Fruit fly (Drosophila melanogaster): ENCODE results near the gene CG43993.

DNA sequence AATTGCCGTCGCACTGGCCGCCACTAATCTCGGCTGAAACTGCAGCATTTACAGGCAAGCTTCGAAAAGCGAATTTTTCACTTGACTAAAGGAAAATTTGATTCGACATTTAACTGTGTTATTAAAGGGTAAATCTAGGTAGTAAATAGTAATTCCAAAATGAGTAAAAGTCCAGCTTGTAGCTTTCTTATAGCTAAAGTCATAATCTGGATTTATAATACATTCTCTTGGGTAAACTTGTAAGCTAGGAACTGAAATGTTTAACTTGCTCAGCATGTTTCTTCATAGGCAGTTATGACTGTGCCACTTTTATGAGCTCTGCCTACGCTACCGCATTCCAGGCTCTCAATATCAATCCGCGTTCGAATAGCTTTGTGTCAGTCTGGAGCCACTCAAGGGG is 44.0 kb downstream of the CG43993 start:
- TF ChIP-seq CG8478 (optimal IDR thresholded peaks at IDR 0.05) (no peak), CTCF (optimal IDR thresholded peaks at IDR 0.05) (no peak)

All from S2 (cell line).